Worm (Caenorhabditis elegans) whole organism, L1 larva: ENCODE measurements around the gene F23F1.10.

Source experiments
- Y116A8C.19 ChIP-seq: sonication (generic microtip); optimal IDR thresholded peaks from 2 replicates; lab custom pipeline; 2016; ENCODE audit warnings: missing compliant biosample characterization, missing genetic modification characterization, borderline replicate concordance
- aly-2 ChIP-seq: fragments of 150-350 bp; optimal IDR thresholded peaks from 2 replicates; lab custom pipeline; 2014; ENCODE audit warnings: missing biosample characterization, missing genetic modification characterization
- blmp-1 ChIP-seq: fragments of 150-350 bp; optimal IDR thresholded peaks from 2 replicates; lab custom pipeline; 2014; ENCODE audit warnings: missing biosample characterization, missing genetic modification characterization
- ceh-8 ChIP-seq: fragments of 200-800 bp; sonication (Bioruptor generic); optimal IDR thresholded peaks from 2 replicates; lab custom pipeline; 2018; ENCODE audit warnings: mild to moderate bottlenecking, missing genetic modification characterization, moderate library complexity, missing compliant biosample characterization
- egl-13 ChIP-seq: sonication (generic microtip); optimal IDR thresholded peaks from 2 replicates; lab custom pipeline; 2016; ENCODE audit warnings: missing genotype, missing genetic modification reagents, missing genetic modification characterization, missing compliant biosample characterization
- elt-2 ChIP-seq: sonication (generic microtip); optimal IDR thresholded peaks from 2 replicates; lab custom pipeline; 2016; ENCODE audit warnings: missing genetic modification characterization, mild to moderate bottlenecking, inconsistent platforms, missing compliant biosample characterization, missing genetic modification reagents
- fkh-4 ChIP-seq: sonication (generic microtip); optimal IDR thresholded peaks from 2 replicates; lab custom pipeline; 2016; ENCODE audit warnings: missing compliant biosample characterization, missing genetic modification characterization, borderline replicate concordance
- fkh-8 ChIP-seq: sonication (generic microtip); optimal IDR thresholded peaks from 2 replicates; lab custom pipeline; 2016; ENCODE audit warnings: mild to moderate bottlenecking, missing genetic modification characterization, missing compliant biosample characterization
- hlh-17 ChIP-seq: fragments of 200-800 bp; sonication (Bioruptor generic); optimal IDR thresholded peaks from 2 replicates; lab custom pipeline; 2018; ENCODE audit warnings: missing genetic modification characterization, mild to moderate bottlenecking, missing compliant biosample characterization, moderate library complexity, borderline replicate concordance
- hlh-4 ChIP-seq: sonication (generic microtip); optimal IDR thresholded peaks from 2 replicates; lab custom pipeline; 2016; ENCODE audit warnings: mild to moderate bottlenecking, missing genetic modification characterization, missing compliant biosample characterization
- hpl-2 ChIP-seq: fragments of 150-350 bp; optimal IDR thresholded peaks from 2 replicates; lab custom pipeline; 2014; ENCODE audit warnings: missing biosample characterization, missing genetic modification reagents, missing genetic modification characterization
- irx-1 ChIP-seq: sonication (generic microtip); optimal IDR thresholded peaks from 2 replicates; lab custom pipeline; 2016; ENCODE audit warnings: missing genetic modification characterization, missing compliant biosample characterization
- isw-1 ChIP-seq: fragments of 200-800 bp; sonication (Bioruptor generic); IDR thresholded peaks from 2 replicates; pipeline ENCODE4 v1.3.6; 2022; ENCODE audit warnings: missing genetic modification characterization, missing compliant biosample characterization
- lin-14 ChIP-seq: fragments of 200-800 bp; sonication (Bioruptor generic); optimal IDR thresholded peaks from 2 replicates; lab custom pipeline; 2018; ENCODE audit warnings: mild to moderate bottlenecking, missing genetic modification characterization, moderate library complexity, missing compliant biosample characterization
- lin-35 ChIP-seq, 2 experiments: fragments of 150-350 bp; optimal IDR thresholded peaks; 2 replicates each; lab custom pipeline; 2014; ENCODE audit warnings: missing biosample characterization in 2 of 2, missing genetic modification characterization in 2 of 2, missing genetic modification reagents in 2 of 2
- mab-9 ChIP-seq: fragments of 200-800 bp; sonication (Bioruptor generic); IDR thresholded peaks from 2 replicates; pipeline ENCODE4 v1.3.6; 2022; ENCODE audit warnings: missing genetic modification reagents, missing genetic modification characterization, missing compliant biosample characterization
- mdl-1 ChIP-seq, 2 experiments: fragments of 150-350 bp; optimal IDR thresholded peaks; 2 replicates each; lab custom pipeline; 2014 to 2017; ENCODE audit warnings: missing biosample characterization in 2 of 2, missing genetic modification characterization in 2 of 2, inconsistent platforms in 1 of 2
- mep-1 ChIP-seq: fragments of 150-350 bp; optimal IDR thresholded peaks from 2 replicates; lab custom pipeline; 2014; ENCODE audit warnings: missing biosample characterization, missing genetic modification characterization
- nhr-11 ChIP-seq: fragments of 150-350 bp; optimal IDR thresholded peaks from 2 replicates; lab custom pipeline; 2014; ENCODE audit warnings: missing biosample characterization, missing genetic modification characterization
- nhr-20 ChIP-seq: sonication (generic microtip); optimal IDR thresholded peaks from 2 replicates; lab custom pipeline; 2016; ENCODE audit warnings: mild to moderate bottlenecking, missing genetic modification characterization, missing compliant biosample characterization
- nhr-47 ChIP-seq: sonication (generic microtip); optimal IDR thresholded peaks from 2 replicates; lab custom pipeline; 2016; ENCODE audit warnings: mild to moderate bottlenecking, missing genetic modification characterization, moderate library complexity, missing compliant biosample characterization
- nhr-71 ChIP-seq: sonication (generic microtip); optimal IDR thresholded peaks from 2 replicates; lab custom pipeline; 2016; ENCODE audit warnings: mild to moderate bottlenecking, missing genetic modification characterization, moderate library complexity, missing compliant biosample characterization
- nhr-84 ChIP-seq: sonication (generic microtip); optimal IDR thresholded peaks from 2 replicates; lab custom pipeline; 2017; ENCODE audit warnings: missing biosample characterization, missing genetic modification characterization
- nhr-85 ChIP-seq: sonication (generic microtip); peaks from one replicate; lab custom pipeline; 2016; ENCODE audit warnings: missing genetic modification characterization, inconsistent platforms, missing compliant biosample characterization
- pag-3 ChIP-seq: sonication (generic microtip); optimal IDR thresholded peaks from 2 replicates; lab custom pipeline; 2017; ENCODE audit warnings: missing genetic modification characterization, mild to moderate bottlenecking, missing compliant biosample characterization, antibody characterized with exemption, borderline replicate concordance; ENCODE audit not compliant: insufficient read depth
- pax-3 ChIP-seq: fragments of 200-800 bp; sonication (Bioruptor generic); optimal IDR thresholded peaks from 2 replicates; lab custom pipeline; 2018; ENCODE audit warnings: mild to moderate bottlenecking, missing genetic modification characterization, moderate library complexity, missing compliant biosample characterization
- skn-1 ChIP-seq: fragments of 150-350 bp; optimal IDR thresholded peaks from 2 replicates; lab custom pipeline; 2014; ENCODE audit warnings: missing biosample characterization, missing genetic modification characterization
- snpc-4 ChIP-seq: fragments of 150-350 bp; optimal IDR thresholded peaks from 2 replicates; lab custom pipeline; 2014; ENCODE audit warnings: missing biosample characterization, missing genetic modification characterization
- tbx-2 ChIP-seq: sonication (generic microtip); optimal IDR thresholded peaks from 2 replicates; lab custom pipeline; 2016; ENCODE audit warnings: missing genetic modification characterization, missing compliant biosample characterization
- unc-86 ChIP-seq: sonication (generic microtip); optimal IDR thresholded peaks from 2 replicates; lab custom pipeline; 2016; ENCODE audit warnings: missing genetic modification characterization, missing compliant biosample characterization
- unc-98 ChIP-seq: fragments of 200-800 bp; sonication (Bioruptor generic); IDR thresholded peaks from 2 replicates; pipeline ENCODE4 v1.3.6; 2022; ENCODE audit warnings: missing genetic modification characterization, missing compliant biosample characterization
- ztf-4 ChIP-seq: fragments of 150-350 bp; optimal IDR thresholded peaks from 2 replicates; lab custom pipeline; 2014; ENCODE audit warnings: missing biosample characterization, missing genetic modification characterization

F23F1.10 gene

DNA sequence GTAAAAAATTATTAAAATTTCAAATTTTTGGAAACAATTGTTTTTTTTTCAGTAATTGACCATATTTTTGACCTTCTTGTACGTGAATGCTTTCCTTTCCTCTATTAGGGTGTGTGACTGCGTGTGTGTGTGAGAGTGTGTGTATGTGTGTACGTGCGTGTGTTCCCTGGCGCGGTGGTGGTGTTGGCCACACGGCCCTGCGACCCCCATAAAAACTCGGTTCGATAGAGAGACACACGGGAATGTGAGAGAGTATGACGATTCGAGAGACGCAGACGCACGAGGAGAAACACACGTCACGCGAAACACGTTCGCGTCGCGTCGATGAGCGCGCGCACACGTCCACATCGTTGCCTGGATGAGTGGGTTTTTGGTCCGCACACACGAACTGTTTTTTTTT is 23.0 kb downstream of the F23F1.10 start (continued):
- TF ChIP-seq ceh-8 (GFP tag; lab: Kevin White, UChicago), result peak; percentile 26
- TF ChIP-seq egl-13 (tag; lab: Kevin White, UChicago), result peak; percentile 7
- peak; percentile 81 for TF ChIP-seq nhr-71
- peak; percentile 59 for TF ChIP-seq unc-86 (tag; lab: Kevin White, UChicago)
- no peak for TF ChIP-seq mab-9
- no peak for TF ChIP-seq nhr-84 (tag; lab: Kevin White, UChicago)
- TF ChIP-seq mdl-1 (tag; optimal IDR thresholded peaks at IDR 0.05; lab: Kevin White, UChicago), result peak in 1 of 2 experiments; percentile 81
- no peak for TF ChIP-seq elt-2
- TF ChIP-seq aly-2 (tag; lab: Kevin White, UChicago), result no peak
- TF ChIP-seq unc-98, result no peak
- peak; percentile 59 for TF ChIP-seq skn-1 (tag; lab: Kevin White, UChicago)
- no peak for TF ChIP-seq irx-1 (tag; lab: Kevin White, UChicago)
- peak; percentile 75 for TF ChIP-seq nhr-47 (tag; lab: Kevin White, UChicago)
- TF ChIP-seq snpc-4, result peak; percentile 30
- peak; percentile 71 for TF ChIP-seq nhr-20 (tag; lab: Kevin White, UChicago)
- peak; percentile 51 for TF ChIP-seq isw-1 (GFP tag; lab: Robert Waterston, UW)
- peak; percentile 68 for TF ChIP-seq tbx-2 (tag; lab: Kevin White, UChicago)

DNA sequence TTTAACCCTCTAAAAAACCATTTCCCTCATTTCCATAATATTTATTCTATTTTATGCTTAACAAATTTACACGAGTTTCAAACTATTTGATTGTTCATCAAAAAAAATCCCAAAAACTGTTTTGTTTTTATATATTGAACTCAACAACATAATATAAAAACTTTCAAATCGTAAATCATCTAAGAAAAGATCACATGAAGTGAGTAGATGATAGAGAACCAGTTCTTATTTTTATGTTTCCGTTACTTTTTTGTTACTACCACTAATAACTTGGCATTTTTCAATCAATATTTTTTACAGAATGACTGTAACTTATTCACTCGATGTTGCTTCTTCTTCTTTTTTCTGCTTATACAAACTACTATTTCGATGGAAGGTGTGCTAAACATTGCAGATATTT is 29.1 kb downstream of the F23F1.10 start, which contains the start of gene best-3:
best-3 (plus strand) TSS at position 301 of the 400 bp plus-strand sequence.
- TF ChIP-seq nhr-85 (tag; lab: Kevin White, UChicago), result no peak
- no peak for TF ChIP-seq mdl-1 (tag; optimal IDR thresholded peaks at IDR 0.05; lab: Kevin White, UChicago)
- no peak for TF ChIP-seq hpl-2 (GFP tag; lab: Kevin White, UChicago)
- no peak for TF ChIP-seq blmp-1 (tag; lab: Kevin White, UChicago)
- no peak for TF ChIP-seq unc-86 (tag; lab: Kevin White, UChicago)
- TF ChIP-seq hlh-17, result no peak
- no peak for TF ChIP-seq lin-14 (GFP tag; lab: Kevin White, UChicago)
- no peak for TF ChIP-seq fkh-4 (tag; lab: Kevin White, UChicago)
- no peak for TF ChIP-seq ceh-8 (GFP tag; lab: Kevin White, UChicago)
- no peak for TF ChIP-seq Y116A8C.19 (tag; lab: Kevin White, UChicago)
- no peak for TF ChIP-seq pag-3 (tag; lab: Kevin White, UChicago)
- no peak for TF ChIP-seq mep-1
- TF ChIP-seq hlh-4 (tag; lab: Kevin White, UChicago), result no peak

DNA sequence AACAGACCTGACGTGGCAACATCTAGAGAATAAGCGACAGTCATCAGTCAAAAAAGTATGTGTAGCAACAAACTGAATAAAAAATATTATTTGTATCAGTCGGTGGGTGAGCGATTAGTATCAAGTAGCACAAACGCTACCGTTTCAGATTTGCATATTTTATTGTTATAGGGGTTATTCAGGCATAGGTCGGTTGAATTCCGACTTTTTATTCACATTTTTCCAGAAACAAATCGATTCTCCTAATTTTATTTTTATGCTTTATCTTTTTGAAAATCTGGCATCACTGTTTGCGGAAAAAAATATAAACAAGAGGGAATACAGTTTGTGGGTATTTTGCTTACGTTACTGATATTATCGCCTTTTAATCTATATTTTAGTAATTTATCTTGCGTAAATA is 30.0 kb downstream of the F23F1.10 start, which contains the start of gene best-4:
best-4 (minus strand) TSS at position 101 of the 400 bp plus-strand sequence.
- TF ChIP-seq ztf-4 (tag; lab: Kevin White, UChicago) (no peak), skn-1 (tag; lab: Kevin White, UChicago) (no peak)
- TF ChIP-seq, all 84 proteins: peak for 0

DNA sequence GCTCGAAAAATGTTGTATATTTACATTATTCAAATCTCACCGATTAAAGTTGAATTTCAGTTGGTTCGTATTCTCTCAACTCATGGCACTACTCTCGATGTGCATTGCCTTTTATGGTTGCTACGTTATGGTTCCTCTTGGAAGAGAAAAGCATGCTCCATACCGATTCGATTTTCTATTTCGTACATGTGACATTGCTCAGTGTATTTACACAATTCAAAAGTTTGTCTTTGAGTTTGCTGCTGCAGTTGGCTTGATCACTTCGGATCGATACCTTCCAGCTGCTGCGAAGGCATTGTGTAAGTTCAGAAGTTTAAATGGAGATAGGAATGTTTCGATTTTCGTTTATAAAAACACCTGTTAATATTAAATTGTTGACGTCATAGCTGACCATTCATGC is 33.6 kb downstream of the F23F1.10 start:
- no peak for TF ChIP-seq Y116A8C.19 (tag; lab: Kevin White, UChicago)
- TF ChIP-seq pax-3 (tag; lab: Kevin White, UChicago), result no peak

DNA sequence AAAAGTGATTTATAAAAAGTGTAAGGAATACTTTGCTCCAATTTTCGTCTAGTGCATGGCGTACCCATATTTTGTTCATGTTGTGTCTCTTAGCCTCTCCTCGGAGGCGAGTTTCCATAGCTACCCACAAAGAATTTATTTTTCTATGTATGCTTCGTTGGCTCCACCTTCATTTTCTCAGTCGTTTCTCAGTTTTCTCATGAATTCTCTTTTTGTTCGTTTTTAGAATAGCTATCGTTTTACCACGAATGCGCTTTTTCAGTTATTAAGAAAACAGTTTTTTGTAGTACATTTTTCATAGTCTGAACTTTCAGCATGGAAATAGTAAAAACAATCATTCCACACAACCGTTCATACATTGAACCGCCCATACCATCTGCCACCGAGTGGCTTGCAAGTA is 35.4 kb downstream of the F23F1.10 start, which contains the start of gene osta-1:
osta-1 (plus strand) TSS at position 309 of the 400 bp plus-strand sequence.
- TF ChIP-seq lin-35 (GFP tag; optimal IDR thresholded peaks at IDR 0.05; lab: Kevin White, UChicago) (no peak), nhr-11 (tag; lab: Kevin White, UChicago) (peak; percentile 45), fkh-8 (tag; lab: Kevin White, UChicago) (peak; percentile 86), nhr-71 (peak; percentile 46)
